Worm (Caenorhabditis elegans) whole organism, L3 larva: Measurements from ENCODE around the gene nas-7.

Experiments used
- ama-1 ChIP-seq: fragments of 150-350 bp; optimal IDR thresholded peaks from 2 replicates; lab custom pipeline; 2018
- lin-15B ChIP-seq: fragments of 150-350 bp; optimal IDR thresholded peaks from 2 replicates; lab custom pipeline; 2014; ENCODE audit warnings: missing biosample characterization, missing genetic modification characterization
- pqm-1 ChIP-seq: fragments of 150-350 bp; optimal IDR thresholded peaks from 2 replicates; lab custom pipeline; 2017; ENCODE audit warnings: missing biosample characterization, missing genetic modification characterization, inconsistent platforms

- TF ChIP-seq pqm-1 (no peak), ama-1 (lab: Kevin White, UChicago) (no peak), lin-15B (no peak)
Observed at ce11 chrII:7368761-7369160, 33.8 kb downstream of the nas-7 start, which contains the start of gene F43E2.6.
